Fruit fly (Drosophila melanogaster): ENCODE results near the gene Mur29B.

The Mur29B gene

dm6 chr2L:8376717-8377116 lies 24.7 kb downstream of the Mur29B start, which contains the start of the genes CG13390 and CG17294 (continued):
- TF ChIP-seq fu2 (GFP tag; optimal IDR thresholded peaks at IDR 0.05) (peak; percentile 86), peb (GFP tag; IDR thresholded peaks at IDR 0.05) (peak; percentile 98), Sox100B (GFP tag; optimal IDR thresholded peaks at IDR 0.05) (peak; percentile 99), CG10209 (GFP tag; optimal IDR thresholded peaks at IDR 0.05) (peak; percentile 99), CG6791 (GFP tag; IDR thresholded peaks at IDR 0.05; ENCODE audit: partially characterized antibody) (peak; percentile 64), gt (GFP tag; IDR thresholded peaks at IDR 0.05) (peak; percentile 99), bcd (GFP tag; optimal IDR thresholded peaks at IDR 0.05) (peak; percentile 99), CG7839 (tag; optimal IDR thresholded peaks at IDR 0.05) (peak; percentile 100), cato (GFP tag; optimal IDR thresholded peaks at IDR 0.05; ENCODE audit: borderline replicate concordance) (peak; percentile 98), PHDP (tag; optimal IDR thresholded peaks at IDR 0.05) (peak; percentile 100), Xrp1 (GFP tag; IDR thresholded peaks at IDR 0.05) (peak; percentile 100), maf-S (GFP tag; optimal IDR thresholded peaks at IDR 0.05) (peak; percentile 94), CG18011 (GFP tag; optimal IDR thresholded peaks at IDR 0.05) (peak; percentile 92), ase (GFP tag; IDR thresholded peaks at IDR 0.05) (peak; percentile 99), CHES-1-like (GFP tag; optimal IDR thresholded peaks at IDR 0.05) (peak; percentile 87), danr (GFP tag; IDR thresholded peaks at IDR 0.05) (peak; percentile 99), YL-1 (GFP tag; optimal IDR thresholded peaks at IDR 0.05) (peak; percentile 99), bbx (GFP tag; IDR thresholded peaks at IDR 0.05; ENCODE audit: partially characterized antibody) (peak; percentile 70), gem (tag; optimal IDR thresholded peaks at IDR 0.05) (peak; percentile 100), Nf-YC (tag; optimal IDR thresholded peaks at IDR 0.05) (peak; percentile 95), pnt (GFP tag; optimal IDR thresholded peaks at IDR 0.05) (peak; percentile 93), ind (GFP tag; optimal IDR thresholded peaks at IDR 0.05) (peak; percentile 99), CG10431 (GFP tag; optimal IDR thresholded peaks at IDR 0.05) (peak; percentile 97), lov (optimal IDR thresholded peaks at IDR 0.05) (no peak), lov (GFP tag; IDR thresholded peaks at IDR 0.05) (peak; percentile 99), CG8944 (GFP tag; optimal IDR thresholded peaks at IDR 0.05) (peak; percentile 84), Gsc (GFP tag; IDR thresholded peaks at IDR 0.05) (peak; percentile 98), CG18764 (GFP tag; optimal IDR thresholded peaks at IDR 0.05) (peak; percentile 99), jumu (GFP tag; optimal IDR thresholded peaks at IDR 0.05) (peak; percentile 91), CG8765 (GFP tag; IDR thresholded peaks at IDR 0.05) (peak; percentile 99), dmrt99B (tag; optimal IDR thresholded peaks at IDR 0.05) (peak; percentile 100), D19A (tag; optimal IDR thresholded peaks at IDR 0.05) (peak; percentile 98), CG12236 (GFP tag; optimal IDR thresholded peaks at IDR 0.05) (peak; percentile 85), CG4360 (GFP tag; IDR thresholded peaks at IDR 0.05) (peak; percentile 90), Hsf (GFP tag; optimal IDR thresholded peaks at IDR 0.05) (peak; percentile 98), CG10543 (GFP tag; optimal IDR thresholded peaks at IDR 0.05) (peak; percentile 98), btn (GFP tag; optimal IDR thresholded peaks at IDR 0.05) (peak; percentile 8), Atf-2 (GFP tag; optimal IDR thresholded peaks at IDR 0.05) (peak; percentile 91), phol (tag; optimal IDR thresholded peaks at IDR 0.05) (peak; percentile 99), az2 (GFP tag; optimal IDR thresholded peaks at IDR 0.05) (peak; percentile 99), zf30C (GFP tag; optimal IDR thresholded peaks at IDR 0.05) (peak; percentile 54), HHEX (GFP tag; optimal IDR thresholded peaks at IDR 0.05) (peak; percentile 100), crp (GFP tag; optimal IDR thresholded peaks at IDR 0.05) (peak; percentile 52 to 85), CrebB (tag; optimal IDR thresholded peaks at IDR 0.05) (peak; percentile 99), knrl (GFP tag; IDR thresholded peaks at IDR 0.05; ENCODE audit: partially characterized antibody) (peak; percentile 76), CG8089 (GFP tag; optimal IDR thresholded peaks at IDR 0.05) (peak; percentile 81), gsb-n (tag; optimal IDR thresholded peaks at IDR 0.05) (peak; percentile 99), CG15601 (tag; optimal IDR thresholded peaks at IDR 0.05) (peak; percentile 99), chn (GFP tag; optimal IDR thresholded peaks at IDR 0.05) (peak; percentile 96), usp (GFP tag; optimal IDR thresholded peaks at IDR 0.05) (no peak), CG7745 (tag; optimal IDR thresholded peaks at IDR 0.05) (peak; percentile 89)
